Worm (Caenorhabditis elegans) whole organism, young adult: Measurements from ENCODE around the gene F25E5.1.

Experiments used
- C06A6.2 ChIP-seq: fragments of 200-800 bp; sonication (Bioruptor generic); conservative IDR thresholded peaks from 2 replicates; pipeline ENCODE4 v1.3.6; 2022; ENCODE audit warnings: missing genetic modification characterization, missing compliant biosample characterization
- F22D6.2 ChIP-seq: sonication (generic microtip); optimal IDR thresholded peaks from 2 replicates; lab custom pipeline; 2016; ENCODE audit warnings: mild to moderate bottlenecking, missing genetic modification characterization, missing compliant biosample characterization
- F49E8.2 ChIP-seq: sonication (generic microtip); optimal IDR thresholded peaks from 3 replicates; lab custom pipeline; 2017; ENCODE audit warnings: missing genetic modification characterization, mild to moderate bottlenecking, missing compliant biosample characterization, antibody characterized with exemption, moderate library complexity; ENCODE audit not compliant: insufficient read depth
- F57A8.1 ChIP-seq: fragments of 200-800 bp; sonication (Bioruptor generic); optimal IDR thresholded peaks from 2 replicates; lab custom pipeline; 2018; ENCODE audit warnings: mild to moderate bottlenecking, missing genetic modification characterization, moderate library complexity, missing compliant biosample characterization
- K12H6.12 ChIP-seq: fragments of 200-800 bp; sonication (Bioruptor generic); optimal IDR thresholded peaks from 2 replicates; lab custom pipeline; 2018; ENCODE audit warnings: mild to moderate bottlenecking, missing genetic modification characterization, missing compliant biosample characterization
- T07F8.4 ChIP-seq: sonication (generic microtip); optimal IDR thresholded peaks from 2 replicates; lab custom pipeline; 2016; ENCODE audit warnings: mild to moderate bottlenecking, missing genetic modification characterization, moderate library complexity, missing compliant biosample characterization
- Y53F4B.3 ChIP-seq: fragments of 200-800 bp; sonication (Bioruptor generic); IDR thresholded peaks from 2 replicates; pipeline ENCODE4 v1.3.6; 2022; ENCODE audit warnings: missing genetic modification reagents, missing genetic modification characterization, missing compliant biosample characterization
- Y56A3A.18 ChIP-seq: fragments of 200-800 bp; sonication (Bioruptor generic); IDR thresholded peaks from 2 replicates; pipeline ENCODE4 v1.3.6; 2022; ENCODE audit warnings: missing genetic modification reagents, missing genetic modification characterization, missing compliant biosample characterization
- Y67H2A.10 ChIP-seq: fragments of 200-800 bp; sonication (Bioruptor generic); conservative IDR thresholded peaks from 2 replicates; pipeline ENCODE4 v1.3.6; 2022; ENCODE audit warnings: missing genetic modification reagents, missing genetic modification characterization, missing compliant biosample characterization
- Y95B8A.8 ChIP-seq: fragments of 200-800 bp; sonication (Bioruptor generic); IDR thresholded peaks from 2 replicates; pipeline ENCODE4 v1.3.6; 2022; ENCODE audit warnings: missing genetic modification reagents, missing genetic modification characterization, missing compliant biosample characterization
- ama-1 ChIP-seq, 3 experiments: fragments of 150-350 bp in 1 of 3; sonication (generic microtip) in 2 of 3; optimal IDR thresholded peaks; 2 replicates each; lab custom pipeline; 2014 to 2018; ENCODE audit warnings: missing biosample characterization in 2 of 3, missing genetic modification characterization in 2 of 3, missing genetic modification reagents in 2 of 3
- aptf-2 ChIP-seq: fragments of 200-800 bp; sonication (Bioruptor generic); conservative IDR thresholded peaks from 2 replicates; pipeline ENCODE4 v1.3.6; 2022; ENCODE audit warnings: missing genetic modification reagents, missing genetic modification characterization, missing compliant biosample characterization
- attf-3 ChIP-seq: fragments of 200-800 bp; sonication (Bioruptor generic); conservative IDR thresholded peaks from 2 replicates; pipeline ENCODE4 v1.3.6; 2022; ENCODE audit warnings: missing genetic modification reagents, missing genetic modification characterization, missing compliant biosample characterization
- attf-5 ChIP-seq: fragments of 200-800 bp; sonication (Bioruptor generic); optimal IDR thresholded peaks from 2 replicates; lab custom pipeline; 2018; ENCODE audit warnings: mild to moderate bottlenecking, missing genetic modification characterization, missing compliant biosample characterization
- bed-2 ChIP-seq: fragments of 200-800 bp; sonication (Bioruptor generic); IDR thresholded peaks from 2 replicates; pipeline ENCODE4 v1.3.6; 2022; ENCODE audit warnings: missing genetic modification reagents, missing genetic modification characterization, missing compliant biosample characterization
- ccch-3 ChIP-seq: fragments of 200-800 bp; sonication (Bioruptor generic); optimal IDR thresholded peaks from 2 replicates; lab custom pipeline; 2018; ENCODE audit warnings: mild to moderate bottlenecking, missing genetic modification characterization, missing compliant biosample characterization
- ceh-58 ChIP-seq: fragments of 200-800 bp; sonication (Bioruptor generic); IDR thresholded peaks from 2 replicates; pipeline ENCODE4 v1.3.6; 2022; ENCODE audit warnings: missing genetic modification characterization, missing compliant biosample characterization
- ceh-79 ChIP-seq: sonication (generic microtip); optimal IDR thresholded peaks from 2 replicates; lab custom pipeline; 2017; ENCODE audit warnings: mild to moderate bottlenecking, missing genetic modification characterization, missing compliant biosample characterization
- ceh-91 ChIP-seq: fragments of 200-800 bp; sonication (Bioruptor generic); IDR thresholded peaks from 2 replicates; pipeline ENCODE4 v1.3.6; 2022; ENCODE audit warnings: missing genetic modification reagents, missing genetic modification characterization, missing compliant biosample characterization
- die-1 ChIP-seq: sonication (generic microtip); optimal IDR thresholded peaks from 2 replicates; lab custom pipeline; 2016; ENCODE audit warnings: missing genotype, mild to moderate bottlenecking, missing genetic modification characterization, missing compliant biosample characterization
- dox-1 ChIP-seq: fragments of 200-800 bp; sonication (Bioruptor generic); IDR thresholded peaks from 2 replicates; pipeline ENCODE4 v1.3.6; 2022; ENCODE audit warnings: missing genetic modification reagents, missing genetic modification characterization, missing compliant biosample characterization
- egl-44 ChIP-seq: fragments of 200-800 bp; sonication (Bioruptor generic); IDR thresholded peaks from 2 replicates; pipeline ENCODE4 v1.3.6; 2022; ENCODE audit warnings: missing genetic modification reagents, missing genetic modification characterization, missing compliant biosample characterization
- hlh-12 ChIP-seq: sonication (generic microtip); optimal IDR thresholded peaks from 2 replicates; lab custom pipeline; 2016; ENCODE audit warnings: missing genetic modification characterization, missing compliant biosample characterization
- hmg-1.2 ChIP-seq: fragments of 200-800 bp; sonication (Bioruptor generic); IDR thresholded peaks from 2 replicates; pipeline ENCODE4 v1.3.6; 2022; ENCODE audit warnings: missing genetic modification reagents, missing genetic modification characterization, missing compliant biosample characterization
- lag-1 ChIP-seq: fragments of 200-800 bp; sonication (Bioruptor generic); IDR thresholded peaks from 2 replicates; pipeline ENCODE4 v1.3.6; 2022; ENCODE audit warnings: missing genetic modification reagents, missing genetic modification characterization, missing compliant biosample characterization
- let-526 ChIP-seq: fragments of 200-800 bp; sonication (Bioruptor generic); IDR thresholded peaks from 2 replicates; pipeline ENCODE4 v1.3.6; 2022; ENCODE audit warnings: missing genetic modification reagents, missing genetic modification characterization, missing compliant biosample characterization
- lin-26 ChIP-seq: fragments of 200-800 bp; sonication (Bioruptor generic); IDR thresholded peaks from 2 replicates; pipeline ENCODE4 v1.3.6; 2022; ENCODE audit warnings: missing genetic modification reagents, missing genetic modification characterization, missing compliant biosample characterization
- mcd-1 ChIP-seq: fragments of 200-800 bp; sonication (Bioruptor generic); IDR thresholded peaks from 2 replicates; pipeline ENCODE4 v1.3.6; 2022; ENCODE audit warnings: missing genetic modification reagents, missing genetic modification characterization, missing compliant biosample characterization
- nfya-1 ChIP-seq: sonication (generic microtip); optimal IDR thresholded peaks from 2 replicates; lab custom pipeline; 2017; ENCODE audit warnings: antibody characterized with exemption, missing compliant biosample characterization, missing genetic modification characterization, borderline replicate concordance; ENCODE audit not compliant: insufficient read depth
- nfyb-1 ChIP-seq: fragments of 200-800 bp; sonication (Bioruptor generic); IDR thresholded peaks from 2 replicates; pipeline ENCODE4 v1.3.6; 2022; ENCODE audit warnings: missing genetic modification reagents, missing genetic modification characterization, missing compliant biosample characterization
- nhr-80 ChIP-seq: sonication (generic microtip); optimal IDR thresholded peaks from 2 replicates; lab custom pipeline; 2016; ENCODE audit warnings: missing genetic modification characterization, missing compliant biosample characterization
- nhr-90 ChIP-seq: sonication (generic microtip); optimal IDR thresholded peaks from 2 replicates; lab custom pipeline; 2016; ENCODE audit warnings: missing genotype, mild to moderate bottlenecking, missing genetic modification characterization, missing compliant biosample characterization
- pbrm-1 ChIP-seq: fragments of 200-800 bp; sonication (Bioruptor generic); IDR thresholded peaks from 2 replicates; pipeline ENCODE4 v1.3.6; 2022; ENCODE audit warnings: missing genetic modification reagents, missing genetic modification characterization, missing compliant biosample characterization
- pha-4 ChIP-seq: fragments of 150-350 bp; sonication (generic microtip); optimal IDR thresholded peaks from 2 replicates; lab custom pipeline; 2014; ENCODE audit warnings: missing biosample characterization, missing genetic modification reagents, missing genetic modification characterization
- repo-1 ChIP-seq: sonication (generic microtip); optimal IDR thresholded peaks from 2 replicates; lab custom pipeline; 2017; ENCODE audit warnings: mild to moderate bottlenecking, missing genetic modification characterization, missing compliant biosample characterization
- rpc-1 ChIP-seq, 2 experiments: fragments of 150-350 bp in 1 of 2; sonication (generic microtip) in 1 of 2; optimal IDR thresholded peaks; 2 replicates each; lab custom pipeline; 2014 to 2018; ENCODE audit warnings: missing biosample characterization in 1 of 2, missing genetic modification characterization in 1 of 2, missing genetic modification reagents in 1 of 2, missing genotype in 1 of 2
- somi-1 ChIP-seq: fragments of 200-800 bp; sonication (Bioruptor generic); optimal IDR thresholded peaks from 2 replicates; lab custom pipeline; 2018; ENCODE audit warnings: mild to moderate bottlenecking, missing genetic modification characterization, missing compliant biosample characterization
- tbp1 ChIP-seq: fragments of 200-800 bp; sonication (Bioruptor generic); optimal IDR thresholded peaks from 2 replicates; lab custom pipeline; 2018; ENCODE audit warnings: mild to moderate bottlenecking, missing genetic modification characterization, missing compliant biosample characterization
- tbx-9 ChIP-seq: sonication (generic microtip); optimal IDR thresholded peaks from 2 replicates; lab custom pipeline; 2016; ENCODE audit warnings: borderline replicate concordance, missing genetic modification characterization, inconsistent platforms, missing compliant biosample characterization
- tlf-1 ChIP-seq: fragments of 200-800 bp; sonication (Bioruptor generic); optimal IDR thresholded peaks from 2 replicates; lab custom pipeline; 2018; ENCODE audit warnings: mild to moderate bottlenecking, missing genetic modification characterization, missing compliant biosample characterization
- unc-130 ChIP-seq: sonication (generic microtip); optimal IDR thresholded peaks from 2 replicates; lab custom pipeline; 2016; ENCODE audit warnings: missing genetic modification reagents, missing genetic modification characterization, missing compliant biosample characterization
- unc-62 ChIP-seq: fragments of 150-350 bp; optimal IDR thresholded peaks from 2 replicates; lab custom pipeline; 2014; ENCODE audit warnings: missing biosample characterization, missing genetic modification reagents, missing genetic modification characterization
- xnd-1 ChIP-seq: sonication (generic microtip); optimal IDR thresholded peaks from 2 replicates; lab custom pipeline; 2016; ENCODE audit warnings: missing genotype, missing genetic modification reagents, missing genetic modification characterization, missing compliant biosample characterization
- ztf-18 ChIP-seq: sonication (generic microtip); optimal IDR thresholded peaks from 2 replicates; lab custom pipeline; 2016; ENCODE audit warnings: missing genotype, mild to moderate bottlenecking, missing genetic modification characterization, missing compliant biosample characterization
- ztf-25 ChIP-seq: fragments of 200-800 bp; sonication (Bioruptor generic); IDR thresholded peaks from 2 replicates; pipeline ENCODE4 v1.3.6; 2022; ENCODE audit warnings: missing genetic modification reagents, missing genetic modification characterization, missing compliant biosample characterization
- ztf-3 ChIP-seq: fragments of 200-800 bp; sonication (Bioruptor generic); optimal IDR thresholded peaks from 2 replicates; lab custom pipeline; 2018; ENCODE audit warnings: mild to moderate bottlenecking, missing genetic modification characterization, missing compliant biosample characterization

Gene F25E5.1

ce11 chrV:7432441-7433146 is 33.1 kb upstream of the F25E5.1 start (continued):
- TF ChIP-seq pha-4 (peak; percentile 83), attf-3 (no peak), pbrm-1 (GFP tag; lab: Robert Waterston, UW) (peak; percentile 64; the same call in 1 of the 2 replicates), hlh-12 (tag; lab: Kevin White, UChicago) (no peak), Y95B8A.8 (GFP tag; lab: Robert Waterston, UW) (peak; percentile 63; the same call in 1 of the 2 replicates), lin-26 (no peak; the same call in 1 of the 2 replicates), nhr-80 (tag; lab: Kevin White, UChicago) (peak; percentile 58), lag-1 (GFP tag; lab: Robert Waterston, UW) (no peak), ccch-3 (GFP tag; lab: Kevin White, UChicago) (no peak), hmg-1.2 (GFP tag; lab: Robert Waterston, UW) (peak; percentile 18; the same call in 1 of the 2 replicates), dox-1 (peak; percentile 65), tbp1 (peak; percentile 38), aptf-2 (GFP tag; lab: Robert Waterston, UW) (no peak), rpc-1 (optimal IDR thresholded peaks at IDR 0.05; lab: Kevin White, UChicago) (no peak), rpc-1 (tag; optimal IDR thresholded peaks at IDR 0.05; lab: Kevin White, UChicago) (no peak), egl-44 (GFP tag; lab: Robert Waterston, UW) (peak; percentile 44; the same call in 1 of the 2 replicates), Y67H2A.10 (GFP tag; lab: Robert Waterston, UW) (no peak)

- TF ChIP-seq egl-44 (GFP tag; lab: Robert Waterston, UW) (no peak), unc-130 (GFP tag; lab: Kevin White, UChicago) (no peak), Y53F4B.3 (GFP tag; lab: Robert Waterston, UW) (no peak), unc-62 (GFP tag; lab: Kevin White, UChicago) (no peak), nfyb-1 (peak; percentile 55), let-526 (no peak), bed-2 (GFP tag; lab: Robert Waterston, UW) (no peak), F49E8.2 (tag; lab: Kevin White, UChicago) (no peak), T07F8.4 (tag; lab: Kevin White, UChicago) (no peak), ztf-18 (tag; lab: Kevin White, UChicago) (no peak), ceh-79 (tag; lab: Kevin White, UChicago) (no peak), nhr-90 (no peak), ama-1 (optimal IDR thresholded peaks at IDR 0.05; lab: Kevin White, UChicago) (peak; percentile 67), ama-1 (GFP tag; optimal IDR thresholded peaks at IDR 0.05; lab: Kevin White, UChicago) (no peak), F22D6.2 (no peak), C06A6.2 (no peak), ceh-58 (no peak), die-1 (tag; lab: Kevin White, UChicago) (no peak), ceh-91 (GFP tag; lab: Robert Waterston, UW) (no peak), tbx-9 (tag; lab: Kevin White, UChicago) (no peak), somi-1 (GFP tag; lab: Kevin White, UChicago) (peak; percentile 50), Y56A3A.18 (GFP tag; lab: Robert Waterston, UW) (0 out of 2 replicates have a peak, but pooled peaks have one; percentile 29), F57A8.1 (GFP tag; lab: Kevin White, UChicago) (no peak), mcd-1 (0 out of 2 replicates have a peak, but pooled peaks have one; percentile 6), repo-1 (tag; lab: Kevin White, UChicago) (no peak), tlf-1 (peak; percentile 13), xnd-1 (tag; lab: Kevin White, UChicago) (no peak), attf-5 (GFP tag; lab: Kevin White, UChicago) (peak; percentile 32), K12H6.12 (tag; lab: Kevin White, UChicago) (peak; percentile 50), tbp1 (peak; percentile 46), nfya-1 (tag; lab: Kevin White, UChicago) (no peak), ztf-25 (GFP tag; lab: Robert Waterston, UW) (no peak), ztf-3 (no peak)
Measured at ce11 chrV:7434805-7435363, 30.8 kb upstream of the F25E5.1 start.
